Worm (Caenorhabditis elegans) whole organism, mixed stage, embryonic: ENCODE results near the gene T27E4.1.

ENCODE experiments used
- M03D4.4 ChIP-seq: sonication (generic microtip); optimal IDR thresholded peaks from 2 replicates; lab custom pipeline; 2017; ENCODE audit warnings: mild to moderate bottlenecking, missing genetic modification characterization, missing compliant biosample characterization
- bed-3 ChIP-seq: fragments of 200-800 bp; sonication (Bioruptor generic); optimal IDR thresholded peaks from 3 replicates; lab custom pipeline; 2018; ENCODE audit warnings: mild to moderate bottlenecking, missing genetic modification characterization, moderate library complexity, missing compliant biosample characterization
- blmp-1 ChIP-seq: fragments of 150-350 bp; optimal IDR thresholded peaks from 2 replicates; lab custom pipeline; 2014; ENCODE audit warnings: missing biosample characterization, missing genetic modification characterization
- ceh-39 ChIP-seq: fragments of 150-350 bp; optimal IDR thresholded peaks from 2 replicates; lab custom pipeline; 2014; ENCODE audit warnings: missing biosample characterization, missing genetic modification characterization
- ceh-43 ChIP-seq: fragments of 200-800 bp; sonication (Bioruptor generic); optimal IDR thresholded peaks from 2 replicates; lab custom pipeline; 2018; ENCODE audit warnings: mild to moderate bottlenecking, missing genetic modification characterization, moderate library complexity, missing compliant biosample characterization
- ceh-83 ChIP-seq: fragments of 200-800 bp; sonication (Bioruptor generic); optimal IDR thresholded peaks from 2 replicates; lab custom pipeline; 2018; ENCODE audit warnings: mild to moderate bottlenecking, missing genetic modification characterization, missing compliant biosample characterization
- ces-1 ChIP-seq: fragments of 150-350 bp; optimal IDR thresholded peaks from 2 replicates; lab custom pipeline; 2014; ENCODE audit warnings: missing biosample characterization, missing genetic modification reagents, missing genetic modification characterization
- cnd-1 ChIP-seq: fragments of 200-800 bp; sonication (Bioruptor generic); optimal IDR thresholded peaks from 2 replicates; lab custom pipeline; 2018; ENCODE audit warnings: mild to moderate bottlenecking, missing genetic modification characterization, missing compliant biosample characterization
- elt-1 ChIP-seq: sonication (generic microtip); optimal IDR thresholded peaks from 2 replicates; lab custom pipeline; 2017; ENCODE audit warnings: missing genetic modification characterization, mild to moderate bottlenecking, missing compliant biosample characterization, antibody characterized with exemption, moderate library complexity, borderline replicate concordance; ENCODE audit not compliant: insufficient read depth
- flh-1 ChIP-seq: fragments of 200-800 bp; sonication (Bioruptor generic); optimal IDR thresholded peaks from 2 replicates; lab custom pipeline; 2018; ENCODE audit warnings: mild to moderate bottlenecking, missing genetic modification characterization, moderate library complexity, missing compliant biosample characterization
- ham-2 ChIP-seq: fragments of 200-800 bp; sonication (Bioruptor generic); optimal IDR thresholded peaks from 2 replicates; lab custom pipeline; 2018; ENCODE audit warnings: mild to moderate bottlenecking, missing genetic modification characterization, missing compliant biosample characterization
- hlh-1 ChIP-seq: fragments of 150-350 bp; optimal IDR thresholded peaks from 2 replicates; lab custom pipeline; 2014; ENCODE audit warnings: missing biosample characterization, missing genetic modification reagents, missing genetic modification characterization
- lin-32 ChIP-seq: fragments of 200-800 bp; sonication (Bioruptor generic); optimal IDR thresholded peaks from 2 replicates; lab custom pipeline; 2018; ENCODE audit warnings: mild to moderate bottlenecking, missing genetic modification characterization, missing compliant biosample characterization
- lsy-2 ChIP-seq: fragments of 150-350 bp; optimal IDR thresholded peaks from 2 replicates; lab custom pipeline; 2014; ENCODE audit warnings: missing biosample characterization, missing genetic modification characterization
- mab-5 ChIP-seq: fragments of 150-350 bp; optimal IDR thresholded peaks from 2 replicates; lab custom pipeline; 2014; ENCODE audit warnings: missing biosample characterization, missing genetic modification characterization
- mep-1 ChIP-seq: fragments of 150-350 bp; optimal IDR thresholded peaks from 2 replicates; lab custom pipeline; 2017; ENCODE audit warnings: missing biosample characterization, missing genetic modification reagents, missing genetic modification characterization, inconsistent platforms
- mls-2 ChIP-seq: sonication (generic microtip); optimal IDR thresholded peaks from 2 replicates; lab custom pipeline; 2016; ENCODE audit warnings: mild to moderate bottlenecking, missing genetic modification characterization, moderate library complexity, missing compliant biosample characterization
- nhr-12 ChIP-seq: fragments of 150-350 bp; optimal IDR thresholded peaks from 2 replicates; lab custom pipeline; 2014; ENCODE audit warnings: missing biosample characterization, missing genetic modification characterization
- nhr-2 ChIP-seq: fragments of 150-350 bp; optimal IDR thresholded peaks from 2 replicates; lab custom pipeline; 2014; ENCODE audit warnings: missing biosample characterization, missing genetic modification characterization
- nhr-237 ChIP-seq: fragments of 150-350 bp; optimal IDR thresholded peaks from 2 replicates; lab custom pipeline; 2014; ENCODE audit warnings: missing biosample characterization, missing genetic modification characterization
- nhr-76 ChIP-seq: sonication (generic microtip); optimal IDR thresholded peaks from 2 replicates; lab custom pipeline; 2017; ENCODE audit warnings: missing biosample characterization, missing genetic modification characterization
- sem-2 ChIP-seq: fragments of 200-800 bp; sonication (Bioruptor generic); optimal IDR thresholded peaks from 2 replicates; lab custom pipeline; 2018; ENCODE audit warnings: mild to moderate bottlenecking, missing genetic modification characterization, missing compliant biosample characterization
- snpc-4 ChIP-seq: fragments of 150-350 bp; optimal IDR thresholded peaks from 2 replicates; lab custom pipeline; 2014; ENCODE audit warnings: missing biosample characterization, missing genetic modification characterization
- sptf-1 ChIP-seq: sonication (generic microtip); optimal IDR thresholded peaks from 2 replicates; lab custom pipeline; 2017; ENCODE audit warnings: mild to moderate bottlenecking, missing genetic modification characterization, moderate library complexity, missing compliant biosample characterization
- tbx-8 ChIP-seq: fragments of 200-800 bp; sonication (Bioruptor generic); optimal IDR thresholded peaks from 2 replicates; lab custom pipeline; 2018; ENCODE audit warnings: mild to moderate bottlenecking, missing genetic modification characterization, moderate library complexity, missing compliant biosample characterization
- unc-120 ChIP-seq: sonication (generic microtip); optimal IDR thresholded peaks from 2 replicates; lab custom pipeline; 2017; ENCODE audit warnings: missing genetic modification characterization, missing compliant biosample characterization; ENCODE audit not compliant: poor library complexity, severe bottlenecking
- unc-39 ChIP-seq: fragments of 150-350 bp; optimal IDR thresholded peaks from 2 replicates; lab custom pipeline; 2014; ENCODE audit warnings: missing biosample characterization, missing genetic modification characterization
- unc-62 ChIP-seq: fragments of 150-350 bp; optimal IDR thresholded peaks from 2 replicates; lab custom pipeline; 2014; ENCODE audit warnings: missing biosample characterization, missing genetic modification reagents, missing genetic modification characterization
- zip-8 ChIP-seq: fragments of 150-350 bp; optimal IDR thresholded peaks from 2 replicates; lab custom pipeline; 2014; ENCODE audit warnings: missing biosample characterization, missing genetic modification characterization

The T27E4.1 gene

DNA sequence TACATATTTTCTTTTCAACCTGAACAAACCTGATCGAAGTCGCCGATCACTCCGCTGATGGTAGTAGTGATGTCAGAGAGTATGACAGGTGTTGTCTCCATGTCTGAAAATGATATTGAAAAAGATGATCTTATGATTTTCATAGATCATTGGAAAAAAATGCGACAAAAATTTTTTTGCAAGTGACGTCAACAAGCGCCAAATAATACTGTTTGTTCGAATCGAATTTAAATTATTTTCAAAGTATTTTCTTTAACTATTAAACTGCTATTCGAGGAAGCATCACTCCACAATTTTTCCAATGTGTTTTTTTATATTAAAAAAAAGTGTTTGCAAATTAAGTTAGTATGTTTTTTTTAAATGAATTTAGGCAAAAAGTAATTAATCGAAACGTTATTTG lies 45.5 kb downstream of the T27E4.1 start, which contains the start of gene pitr-2:
Gene pitr-2 (minus strand): TSS at position 101 of the 400 bp plus-strand sequence.
- TF ChIP-seq nhr-76 (tag; lab: Kevin White, UChicago) (no peak), cnd-1 (tag; lab: Kevin White, UChicago) (no peak), ceh-39 (tag; lab: Kevin White, UChicago) (no peak), zip-8 (tag; lab: Kevin White, UChicago) (no peak), hlh-1 (tag; lab: Kevin White, UChicago) (no peak), ham-2 (GFP tag; lab: Kevin White, UChicago) (no peak), mep-1 (tag; lab: Kevin White, UChicago) (no peak), sptf-1 (no peak), nhr-2 (no peak)

DNA sequence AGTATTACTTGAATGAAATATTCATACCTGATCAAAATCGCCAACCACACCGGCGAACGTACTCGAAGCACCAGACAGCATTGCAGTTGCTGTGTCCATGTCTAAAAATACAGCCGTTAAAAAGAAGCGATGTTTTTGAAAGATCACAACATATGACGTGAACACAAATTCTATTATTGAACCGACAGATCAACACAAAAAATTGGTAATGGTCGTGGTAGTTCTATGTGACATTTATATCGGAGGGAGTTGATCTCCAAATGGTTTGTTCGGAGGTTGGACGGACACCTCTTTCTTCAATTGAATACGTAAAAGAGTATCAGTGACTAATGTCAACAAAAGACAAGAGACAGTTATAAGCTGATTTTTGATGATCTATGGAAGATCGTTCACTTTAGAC lies 49.2 kb downstream of the T27E4.1 start, which contains the start of gene pitr-3:
Gene pitr-3 (minus strand): TSS at position 101 of the 400 bp plus-strand sequence.
- no peak for TF ChIP-seq unc-39
- no peak for TF ChIP-seq snpc-4 (tag; lab: Kevin White, UChicago)
- TF ChIP-seq flh-1 (GFP tag; lab: Kevin White, UChicago), result no peak
- TF ChIP-seq nhr-12 (tag; lab: Kevin White, UChicago), result no peak
- no peak for TF ChIP-seq ceh-83
- no peak for TF ChIP-seq sem-2 (GFP tag; lab: Kevin White, UChicago)
- TF ChIP-seq tbx-8 (GFP tag; lab: Kevin White, UChicago), result no peak
- no peak for TF ChIP-seq ceh-43
- TF ChIP-seq lsy-2, result no peak
- no peak for TF ChIP-seq zip-8 (tag; lab: Kevin White, UChicago)
- no peak for TF ChIP-seq blmp-1 (tag; lab: Kevin White, UChicago)
- no peak for TF ChIP-seq elt-1 (tag; lab: Kevin White, UChicago)
- TF ChIP-seq mab-5 (tag; lab: Kevin White, UChicago), result no peak
- no peak for TF ChIP-seq nhr-76 (tag; lab: Kevin White, UChicago)
- TF ChIP-seq ham-2 (GFP tag; lab: Kevin White, UChicago), result no peak
- TF ChIP-seq unc-120, result no peak
- TF ChIP-seq sptf-1, result no peak

DNA sequence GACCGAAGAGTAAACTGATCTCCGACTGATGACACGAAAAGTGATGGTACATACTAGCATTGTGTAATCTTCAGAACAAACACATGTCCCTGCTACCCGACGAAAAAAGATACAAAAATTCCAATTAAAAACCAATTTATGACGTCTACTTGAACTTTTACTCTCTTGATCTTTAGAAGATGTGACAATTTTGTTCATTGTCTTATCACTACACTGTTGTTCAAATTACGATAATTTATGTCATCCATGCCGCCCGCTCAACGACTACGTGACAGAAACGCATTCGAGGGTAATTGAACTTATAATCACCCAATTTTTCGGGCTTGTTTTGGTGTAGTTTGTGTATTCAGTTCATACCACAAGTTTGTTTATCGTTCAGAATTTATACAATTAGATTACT lies 51.8 kb downstream of the T27E4.1 start:
- no peak for TF ChIP-seq unc-39
- TF ChIP-seq elt-1 (tag; lab: Kevin White, UChicago), result no peak
- TF ChIP-seq ham-2 (GFP tag; lab: Kevin White, UChicago), result no peak
- TF ChIP-seq ceh-83, result no peak
- TF ChIP-seq nhr-12 (tag; lab: Kevin White, UChicago), result no peak
- TF ChIP-seq bed-3 (GFP tag; lab: Kevin White, UChicago), result no peak
- no peak for TF ChIP-seq ces-1 (GFP tag; lab: Kevin White, UChicago)
- TF ChIP-seq hlh-1 (tag; lab: Kevin White, UChicago), result no peak
- TF ChIP-seq nhr-237 (tag; lab: Kevin White, UChicago), result no peak
- no peak for TF ChIP-seq M03D4.4 (tag; lab: Kevin White, UChicago)
- no peak for TF ChIP-seq mls-2 (tag; lab: Kevin White, UChicago)
- TF ChIP-seq unc-62, result no peak
- TF ChIP-seq lin-32 (GFP tag; lab: Kevin White, UChicago), result no peak
